Fruit fly (Drosophila melanogaster) whole organism, embryonic: ENCODE data around the gene Gpdh1.

Experiments
- Abd-B ChIP-seq: fragments of 200-800 bp; sonication (Bioruptor generic); optimal IDR thresholded peaks from 2 replicates; lab custom pipeline; 2018; ENCODE audit warnings: missing biosample characterization, mild to moderate bottlenecking, missing genetic modification characterization, moderate library complexity
- CG4424 ChIP-seq: fragments of 200-800 bp; sonication (Bioruptor generic); optimal IDR thresholded peaks from 3 replicates; lab custom pipeline; 2016; ENCODE audit warnings: missing biosample characterization, missing genetic modification characterization
- Dbx ChIP-seq: fragments of 200-800 bp; sonication (Bioruptor generic); IDR thresholded peaks from 3 replicates; pipeline ENCODE4 v1.3.6; 2022; ENCODE audit warnings: missing biosample characterization, missing genetic modification characterization
- Neu2 ChIP-seq: fragments of 200-800 bp; sonication (Bioruptor generic); optimal IDR thresholded peaks from 3 replicates; lab custom pipeline; 2016; ENCODE audit warnings: missing biosample characterization, missing genetic modification characterization, borderline replicate concordance
- TFAM ChIP-seq: fragments of 200-800 bp; sonication (Bioruptor generic); optimal IDR thresholded peaks from 2 replicates; lab custom pipeline; 2017; ENCODE audit warnings: missing biosample characterization, missing genetic modification characterization, inconsistent platforms
- croc ChIP-seq: fragments of 200-800 bp; sonication (Bioruptor generic); conservative IDR thresholded peaks from 3 replicates; pipeline ENCODE4 v1.3.6; 2022; ENCODE audit warnings: missing biosample characterization, missing genetic modification characterization
- fd102C ChIP-seq: fragments of 200-800 bp; sonication (Bioruptor generic); optimal IDR thresholded peaks from 2 replicates; lab custom pipeline; 2018; ENCODE audit warnings: missing biosample characterization, mild to moderate bottlenecking, missing genetic modification characterization, moderate library complexity
- fu2 ChIP-seq: fragments of 200-800 bp; sonication (Bioruptor generic); optimal IDR thresholded peaks from 2 replicates; lab custom pipeline; 2016; ENCODE audit warnings: missing biosample characterization, missing genetic modification characterization
- shn ChIP-seq: fragments of 200-800 bp; sonication (Bioruptor generic); optimal IDR thresholded peaks from 3 replicates; lab custom pipeline; 2016; ENCODE audit warnings: missing biosample characterization, missing genetic modification characterization

dm6 chr2L:5975025-5975539, 31.6 kb downstream of the Gpdh1 start:
- TF ChIP-seq croc (GFP tag; lab: Robert Waterston, UW), result no peak
- no peak for TF ChIP-seq Abd-B
- TF ChIP-seq Dbx (GFP tag; lab: Robert Waterston, UW), result no peak
- no peak for TF ChIP-seq fd102C (GFP tag; lab: Kevin White, UChicago)
- no peak for TF ChIP-seq shn (GFP tag; lab: Kevin White, UChicago)
- TF ChIP-seq Neu2 (GFP tag; lab: Kevin White, UChicago), result no peak
- no peak for TF ChIP-seq CG4424 (GFP tag; lab: Kevin White, UChicago)
- no peak for TF ChIP-seq TFAM (GFP tag; lab: Kevin White, UChicago)
- no peak for TF ChIP-seq fu2 (GFP tag; lab: Kevin White, UChicago)
